Fruit fly (Drosophila melanogaster) S2 (cell line): ENCODE data around the gene Elp3.
A peak's percentile ranks its signal among the peaks of the same experiment; 100 is the strongest.

Experiments used
- CG8478 ChIP-seq: fragments of >200 bp; optimal IDR thresholded peaks from 2 replicates; lab custom pipeline; 2018
- CTCF ChIP-seq, 2 experiments: fragments of >200 bp; optimal IDR thresholded peaks; 2 replicates each; lab custom pipeline; 2018

DNA sequence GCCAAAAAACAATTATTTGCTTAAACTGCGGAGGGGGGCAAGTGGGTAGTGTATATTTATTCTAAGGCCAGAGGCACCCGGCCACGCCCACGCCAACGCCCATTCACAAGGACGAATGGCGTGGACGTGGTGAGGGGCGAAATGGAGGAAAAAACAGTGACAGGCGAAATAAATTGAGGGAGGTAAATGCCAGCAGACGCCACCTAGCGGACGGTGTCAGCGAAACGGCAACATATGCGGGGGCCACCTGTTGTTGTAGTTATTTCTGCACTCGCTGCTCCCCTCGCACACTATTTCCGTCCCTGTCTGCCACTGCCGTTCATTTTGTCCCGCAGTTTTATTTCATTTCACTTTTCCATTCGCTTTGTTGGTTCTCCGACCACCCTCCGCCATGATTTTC, 26.6 kb upstream of the Elp3 start:
- TF ChIP-seq CTCF (optimal IDR thresholded peaks at IDR 0.05; lab: Kevin White, UChicago) = peak; percentile 87 to 94
- no peak for TF ChIP-seq CG8478 (lab: Kevin White, UChicago)
